Worm (Caenorhabditis elegans): ENCODE measurements around the gene lec-11.

- TF ChIP-seq lsy-2 (tag; optimal IDR thresholded peaks at IDR 0.05) (peak; percentile 71 to 87), egl-27 (tag; optimal IDR thresholded peaks at IDR 0.05) (no peak), ama-1 (optimal IDR thresholded peaks at IDR 0.05) (no peak), grh-1 (GFP tag; IDR thresholded peaks at IDR 0.05) (no peak)
Observed at ce11 chrIV:6548609-6549008, 41.3 kb downstream of the lec-11 start, which contains the start of gene fan-1.
